Worm (Caenorhabditis elegans) whole organism, L2 larva: ENCODE measurements around the gene str-205.

Experiments
- F13H6.1 ChIP-seq: sonication (generic microtip); optimal IDR thresholded peaks from 2 replicates; lab custom pipeline; 2016; ENCODE audit warnings: missing genetic modification characterization, missing compliant biosample characterization
- blmp-1 ChIP-seq: sonication (generic microtip); optimal IDR thresholded peaks from 2 replicates; lab custom pipeline; 2017; ENCODE audit warnings: missing genetic modification characterization, mild to moderate bottlenecking, missing compliant biosample characterization, antibody characterized with exemption, moderate library complexity; ENCODE audit not compliant: insufficient read depth
- crh-2 ChIP-seq: sonication (generic microtip); optimal IDR thresholded peaks from 2 replicates; lab custom pipeline; 2017; ENCODE audit warnings: missing biosample characterization, missing genetic modification characterization
- dmd-4 ChIP-seq: sonication (generic microtip); optimal IDR thresholded peaks from 2 replicates; lab custom pipeline; 2017; ENCODE audit warnings: missing biosample characterization, missing genetic modification characterization
- lsy-2 ChIP-seq, 2 experiments: fragments of 150-350 bp in 1 of 2; sonication (generic microtip) in 1 of 2; optimal IDR thresholded peaks; 2 replicates each; lab custom pipeline; 2014 to 2017; ENCODE audit warnings: missing biosample characterization in 2 of 2, missing genetic modification characterization in 2 of 2
- nhr-237 ChIP-seq: fragments of 150-350 bp; optimal IDR thresholded peaks from 2 replicates; lab custom pipeline; 2014; ENCODE audit warnings: missing biosample characterization, missing genetic modification characterization
- sma-9 ChIP-seq, 2 experiments: fragments of 150-350 bp in 1 of 2; sonication (generic microtip) in 1 of 2; optimal IDR thresholded peaks; 2 replicates each; lab custom pipeline; 2014 to 2016; ENCODE audit warnings: missing genetic modification characterization in 2 of 2, mild to moderate bottlenecking in 1 of 2, missing biosample characterization in 1 of 2, missing compliant biosample characterization in 1 of 2, missing genetic modification reagents in 1 of 2, moderate library complexity in 1 of 2
- snpc-4 ChIP-seq: fragments of 150-350 bp; optimal IDR thresholded peaks from 2 replicates; lab custom pipeline; 2014; ENCODE audit warnings: missing biosample characterization, missing genetic modification characterization
- zag-1 ChIP-seq: fragments of 150-350 bp; optimal IDR thresholded peaks from 2 replicates; lab custom pipeline; 2014; ENCODE audit warnings: missing biosample characterization, missing genetic modification characterization
- ztf-11 ChIP-seq: sonication (generic microtip); optimal IDR thresholded peaks from 2 replicates; lab custom pipeline; 2017; ENCODE audit warnings: missing biosample characterization, missing genetic modification characterization

ce11 chrV:4962968-4963367, 33.2 kb upstream of the str-205 start, which contains the start of gene tam-1:
- TF ChIP-seq dmd-4 (tag; lab: Kevin White, UChicago) (no peak), nhr-237 (tag; lab: Kevin White, UChicago) (no peak), lsy-2 (tag; optimal IDR thresholded peaks at IDR 0.05; lab: Kevin White, UChicago) (no peak), ztf-11 (tag; lab: Kevin White, UChicago) (no peak), sma-9 (GFP tag; optimal IDR thresholded peaks at IDR 0.05; lab: Kevin White, UChicago) (no peak), sma-9 (tag; optimal IDR thresholded peaks at IDR 0.05; lab: Kevin White, UChicago) (no peak), zag-1 (tag; lab: Kevin White, UChicago) (no peak), snpc-4 (tag; lab: Kevin White, UChicago) (no peak), F13H6.1 (tag; lab: Kevin White, UChicago) (no peak), crh-2 (tag; lab: Kevin White, UChicago) (no peak), blmp-1 (no peak)
